Fruit fly (Drosophila melanogaster) whole organism, embryonic: ENCODE measurements around the gene pnr.
A peak's percentile ranks its signal among the peaks of the same experiment; 100 is the strongest.

Source experiments
- Abd-B ChIP-seq: fragments of 200-800 bp; sonication (Bioruptor generic); optimal IDR thresholded peaks from 2 replicates; lab custom pipeline; 2018; ENCODE audit warnings: missing biosample characterization, mild to moderate bottlenecking, missing genetic modification characterization, moderate library complexity
- Adf1 ChIP-seq: fragments of 200-800 bp; sonication (Bioruptor generic); IDR thresholded peaks from 2 replicates; pipeline ENCODE4 v1.3.6; 2022; ENCODE audit warnings: missing biosample characterization, missing genetic modification characterization
- CG10147 ChIP-seq: fragments of 200-800 bp; sonication (Bioruptor generic); optimal IDR thresholded peaks from 2 replicates; lab custom pipeline; 2019; ENCODE audit warnings: missing biosample characterization, mild to moderate bottlenecking, missing genetic modification characterization, moderate library complexity
- CG10267 ChIP-seq: fragments of 200-800 bp; sonication (Bioruptor generic); optimal IDR thresholded peaks from 2 replicates; lab custom pipeline; 2018; ENCODE audit warnings: missing biosample characterization, mild to moderate bottlenecking, missing genetic modification characterization, moderate library complexity
- CG10321 ChIP-seq: fragments of 200-800 bp; sonication (Bioruptor generic); IDR thresholded peaks from 2 replicates; pipeline ENCODE4 v1.3.6; 2022; ENCODE audit warnings: missing biosample characterization, missing genetic modification characterization
- CG11723 ChIP-seq: fragments of 200-800 bp; sonication (Bioruptor generic); optimal IDR thresholded peaks from 2 replicates; lab custom pipeline; 2017; ENCODE audit warnings: missing biosample characterization, mild to moderate bottlenecking, missing genetic modification characterization
- CG12659 ChIP-seq: fragments of 200-800 bp; sonication (Bioruptor generic); optimal IDR thresholded peaks from 3 replicates; lab custom pipeline; 2017; ENCODE audit warnings: mild to moderate bottlenecking, missing biosample characterization, missing genetic modification reagents, missing genetic modification characterization
- CG12942 ChIP-seq: fragments of 200-800 bp; sonication (Bioruptor generic); optimal IDR thresholded peaks from 3 replicates; lab custom pipeline; 2016; ENCODE audit warnings: missing biosample characterization, missing genetic modification characterization
- CG13894 ChIP-seq: fragments of 200-800 bp; sonication (Bioruptor generic); optimal IDR thresholded peaks from 3 replicates; lab custom pipeline; 2018; ENCODE audit warnings: missing biosample characterization, mild to moderate bottlenecking, missing genetic modification characterization, moderate library complexity
- CG17612 ChIP-seq: fragments of 200-800 bp; sonication (Bioruptor generic); IDR thresholded peaks from 2 replicates; pipeline ENCODE4 v1.3.6; 2022; ENCODE audit warnings: missing biosample characterization, missing genetic modification characterization
- CG17829 ChIP-seq: fragments of 200-800 bp; optimal IDR thresholded peaks from 2 replicates; lab custom pipeline; 2019; ENCODE audit warnings: missing biosample characterization, mild to moderate bottlenecking, missing genetic modification characterization, moderate library complexity
- CG1832 ChIP-seq: fragments of 200-800 bp; sonication (Bioruptor generic); optimal IDR thresholded peaks from 2 replicates; lab custom pipeline; 2017; ENCODE audit warnings: missing biosample characterization, mild to moderate bottlenecking, missing genetic modification characterization, inconsistent platforms
- CG4360 ChIP-seq: fragments of 200-800 bp; sonication (Bioruptor generic); IDR thresholded peaks from 2 replicates; pipeline ENCODE4 v1.3.6; 2022; ENCODE audit warnings: missing biosample characterization, missing genetic modification characterization
- CG4854 ChIP-seq: fragments of 200-800 bp; sonication (Bioruptor generic); optimal IDR thresholded peaks from 2 replicates; lab custom pipeline; 2016; ENCODE audit warnings: missing biosample characterization, missing genetic modification characterization, inconsistent platforms
- CG5953 ChIP-seq: fragments of 200-800 bp; sonication (Bioruptor generic); IDR thresholded peaks from 2 replicates; pipeline ENCODE4 v1.3.6; 2022; ENCODE audit warnings: missing biosample characterization, missing genetic modification characterization
- CG6791 ChIP-seq: fragments of 200-800 bp; sonication (Bioruptor generic); IDR thresholded peaks from 3 replicates; pipeline ENCODE4 v1.3.6; 2022; ENCODE audit warnings: missing biosample characterization, missing genetic modification characterization; ENCODE audit not compliant: partially characterized antibody
- D ChIP-seq, 2 experiments: fragments of 200-800 bp in 1 of 2; fragments of >200 bp in 1 of 2; sonication (Bioruptor generic) in 1 of 2; optimal IDR thresholded peaks; 2 replicates in 1 of 2; 3 replicates in 1 of 2; lab custom pipeline; 2017; ENCODE audit warnings: mild to moderate bottlenecking in 1 of 2, missing biosample characterization in 1 of 2, missing genetic modification characterization in 1 of 2, missing genetic modification reagents in 1 of 2
- Fer3 ChIP-seq: fragments of 200-800 bp; sonication (Bioruptor generic); optimal IDR thresholded peaks from 2 replicates; lab custom pipeline; 2018; ENCODE audit warnings: missing biosample characterization, mild to moderate bottlenecking, missing genetic modification characterization, moderate library complexity
- Hmr ChIP-seq: fragments of 200-800 bp; sonication (Bioruptor generic); optimal IDR thresholded peaks from 3 replicates; lab custom pipeline; 2017; ENCODE audit warnings: mild to moderate bottlenecking, missing biosample characterization, missing genetic modification reagents, missing genetic modification characterization
- Hr51 ChIP-seq, 2 experiments: fragments of 200-800 bp; sonication (Bioruptor generic); optimal IDR thresholded peaks; 2 replicates in 1 of 2; 3 replicates in 1 of 2; lab custom pipeline; 2016 to 2018; ENCODE audit warnings: missing biosample characterization in 2 of 2, missing genetic modification characterization in 2 of 2, mild to moderate bottlenecking in 1 of 2, moderate library complexity in 1 of 2
- Med ChIP-seq: fragments of 200-800 bp; sonication (Bioruptor generic); peaks from one replicate; lab custom pipeline; 2016; ENCODE audit warnings: missing biosample characterization, missing genetic modification characterization, mild to moderate bottlenecking, inconsistent platforms, moderate library complexity
- Nf-YB ChIP-seq: fragments of 200-800 bp; sonication (Bioruptor generic); optimal IDR thresholded peaks from 3 replicates; lab custom pipeline; 2019; ENCODE audit warnings: missing biosample characterization, mild to moderate bottlenecking, missing genetic modification characterization, moderate library complexity
- Nf-YC ChIP-seq: fragments of 200-800 bp; optimal IDR thresholded peaks from 3 replicates; lab custom pipeline; 2019; ENCODE audit warnings: missing biosample characterization, mild to moderate bottlenecking, missing genetic modification characterization, moderate library complexity
- Poxn ChIP-seq: fragments of 200-800 bp; sonication (Bioruptor generic); IDR thresholded peaks from 2 replicates; pipeline ENCODE4 v1.3.6; 2022; ENCODE audit warnings: missing biosample characterization, missing genetic modification characterization
- Vsx1 ChIP-seq: fragments of 200-800 bp; sonication (Bioruptor generic); optimal IDR thresholded peaks from 2 replicates; lab custom pipeline; 2017; ENCODE audit warnings: missing biosample characterization, mild to moderate bottlenecking, missing genetic modification characterization, missing genetic modification reagents
- abd-A ChIP-seq: fragments of 200-800 bp; sonication (Bioruptor generic); optimal IDR thresholded peaks from 3 replicates; lab custom pipeline; 2019; ENCODE audit warnings: missing biosample characterization, mild to moderate bottlenecking, missing genetic modification characterization, moderate library complexity
- ac ChIP-seq: fragments of 200-800 bp; sonication (Bioruptor generic); optimal IDR thresholded peaks from 3 replicates; lab custom pipeline; 2017; ENCODE audit warnings: missing biosample characterization, mild to moderate bottlenecking, missing genetic modification characterization
- cad ChIP-seq: fragments of >200 bp; optimal IDR thresholded peaks from 2 replicates; lab custom pipeline; 2017; ENCODE audit warnings: missing biosample characterization, missing genetic modification characterization
- cato ChIP-seq: fragments of 200-800 bp; sonication (Bioruptor generic); optimal IDR thresholded peaks from 2 replicates; lab custom pipeline; 2016; ENCODE audit warnings: missing biosample characterization, missing genetic modification characterization, borderline replicate concordance
- eve ChIP-seq, 2 experiments: fragments of >200 bp; optimal IDR thresholded peaks; 2 replicates each; lab custom pipeline; 2017; ENCODE audit warnings: missing biosample characterization in 2 of 2, missing genetic modification characterization in 2 of 2
- ewg ChIP-seq: fragments of 200-800 bp; sonication (Bioruptor generic); optimal IDR thresholded peaks from 3 replicates; lab custom pipeline; 2017; ENCODE audit warnings: mild to moderate bottlenecking, missing biosample characterization, missing genetic modification reagents, missing genetic modification characterization
- exex ChIP-seq: fragments of 200-800 bp; sonication (Bioruptor generic); optimal IDR thresholded peaks from 4 replicates; lab custom pipeline; 2018; ENCODE audit warnings: missing biosample characterization, mild to moderate bottlenecking, missing genetic modification characterization, moderate library complexity
- fu2 ChIP-seq: fragments of 200-800 bp; sonication (Bioruptor generic); optimal IDR thresholded peaks from 2 replicates; lab custom pipeline; 2016; ENCODE audit warnings: missing biosample characterization, missing genetic modification characterization
- gt ChIP-seq: fragments of 200-800 bp; sonication (Bioruptor generic); IDR thresholded peaks from 2 replicates; pipeline ENCODE4 v1.3.6; 2022; ENCODE audit warnings: missing biosample characterization, missing genetic modification characterization
- hb ChIP-seq: fragments of 200-800 bp; sonication (Bioruptor generic); IDR thresholded peaks from 3 replicates; pipeline ENCODE4 v1.3.6; 2022; ENCODE audit warnings: missing biosample characterization, missing genetic modification characterization; ENCODE audit not compliant: partially characterized antibody
- kni ChIP-seq: fragments of 200-800 bp; sonication (Bioruptor generic); optimal IDR thresholded peaks from 3 replicates; lab custom pipeline; 2017; ENCODE audit warnings: mild to moderate bottlenecking, missing biosample characterization, missing genetic modification reagents, missing genetic modification characterization
- lmd ChIP-seq: fragments of 200-800 bp; sonication (Bioruptor generic); IDR thresholded peaks from 2 replicates; pipeline ENCODE4 v1.3.6; 2022; ENCODE audit warnings: missing biosample characterization, missing genetic modification characterization
- nerfin-2 ChIP-seq: fragments of 200-800 bp; sonication (Bioruptor generic); IDR thresholded peaks from 2 replicates; pipeline ENCODE4 v1.3.6; 2022; ENCODE audit warnings: missing biosample characterization, missing genetic modification characterization; ENCODE audit not compliant: partially characterized antibody
- pros ChIP-seq: fragments of 200-800 bp; sonication (Bioruptor generic); optimal IDR thresholded peaks from 3 replicates; lab custom pipeline; 2019; ENCODE audit warnings: missing biosample characterization, mild to moderate bottlenecking, missing genetic modification characterization, moderate library complexity
- sisA ChIP-seq: fragments of 200-800 bp; sonication (Bioruptor generic); IDR thresholded peaks from 2 replicates; pipeline ENCODE4 v1.3.6; 2022; ENCODE audit warnings: missing biosample characterization, missing genetic modification characterization
- sug ChIP-seq: fragments of 200-800 bp; optimal IDR thresholded peaks from 2 replicates; lab custom pipeline; 2019; ENCODE audit warnings: missing biosample characterization, mild to moderate bottlenecking, missing genetic modification characterization, moderate library complexity
- tll ChIP-seq, 2 experiments: fragments of 200-800 bp in 1 of 2; fragments of >200 bp in 1 of 2; sonication (Bioruptor generic) in 1 of 2; optimal IDR thresholded peaks; 2 replicates each; lab custom pipeline; 2017 to 2019; ENCODE audit warnings: missing biosample characterization in 2 of 2, missing genetic modification characterization in 2 of 2, mild to moderate bottlenecking in 1 of 2, moderate library complexity in 1 of 2
- vnd ChIP-seq: fragments of 200-800 bp; sonication (Bioruptor generic); IDR thresholded peaks from 3 replicates; pipeline ENCODE4 v1.3.6; 2022; ENCODE audit warnings: missing biosample characterization, missing genetic modification characterization; ENCODE audit not compliant: partially characterized antibody
- z ChIP-seq: fragments of 200-800 bp; sonication (Bioruptor generic); IDR thresholded peaks from 3 replicates; pipeline ENCODE4 v1.3.6; 2022; ENCODE audit warnings: missing biosample characterization, missing genetic modification characterization
- zen ChIP-seq: fragments of 200-800 bp; sonication (Bioruptor generic); optimal IDR thresholded peaks from 3 replicates; lab custom pipeline; 2018; ENCODE audit warnings: missing biosample characterization, mild to moderate bottlenecking, missing genetic modification characterization, moderate library complexity
- zen2 ChIP-seq: fragments of 200-800 bp; sonication (Bioruptor generic); IDR thresholded peaks from 3 replicates; pipeline ENCODE4 v1.3.6; 2022; ENCODE audit warnings: missing biosample characterization, missing genetic modification characterization; ENCODE audit not compliant: partially characterized antibody
- zf30C ChIP-seq: fragments of 200-800 bp; sonication (Bioruptor generic); optimal IDR thresholded peaks from 3 replicates; lab custom pipeline; 2018; ENCODE audit warnings: missing biosample characterization, mild to moderate bottlenecking, missing genetic modification characterization

pnr gene

dm6 chr3R:16033727-16034126 is 7.8 kb downstream of the pnr start (continued):
- no peak for TF ChIP-seq CG13894 (tag; lab: Kevin White, UChicago)
- no peak for TF ChIP-seq sug (tag; lab: Kevin White, UChicago)
- TF ChIP-seq CG10267 (tag; lab: Kevin White, UChicago), result peak; percentile 33
- TF ChIP-seq CG17829 (tag; lab: Kevin White, UChicago), result peak; percentile 43
- TF ChIP-seq vnd, result no peak
- TF ChIP-seq CG1832 (GFP tag; lab: Kevin White, UChicago), result no peak

- TF ChIP-seq Nf-YB (GFP tag; lab: Kevin White, UChicago), result peak; percentile 63
- TF ChIP-seq CG5953, result no peak
- TF ChIP-seq nerfin-2, result no peak
- no peak for TF ChIP-seq CG17612 (GFP tag; lab: Robert Waterston, UW)
- no peak for TF ChIP-seq Vsx1
- no peak for TF ChIP-seq ewg (GFP tag; lab: Kevin White, UChicago)
- peak; percentile 60; the same call in 1 of the 2 replicates for TF ChIP-seq CG4360 (GFP tag; lab: Robert Waterston, UW)
- no peak for TF ChIP-seq lmd (GFP tag; lab: Robert Waterston, UW)
- TF ChIP-seq CG1832 (GFP tag; lab: Kevin White, UChicago), result peak; percentile 63
- no peak for TF ChIP-seq CG12659 (GFP tag; lab: Kevin White, UChicago)
- TF ChIP-seq exex (tag; lab: Kevin White, UChicago), result no peak
- no peak for TF ChIP-seq cato
- no peak for TF ChIP-seq Hmr (GFP tag; lab: Kevin White, UChicago)
- no peak for TF ChIP-seq fu2
- no peak for TF ChIP-seq eve (GFP tag; optimal IDR thresholded peaks at IDR 0.05; lab: Kevin White, UChicago)
- no peak for TF ChIP-seq zen2 (GFP tag; lab: Robert Waterston, UW)
- no peak for TF ChIP-seq CG6791 (GFP tag; lab: Robert Waterston, UW)
- TF ChIP-seq Nf-YC, result peak; percentile 2
- TF ChIP-seq z (GFP tag; lab: Robert Waterston, UW), result no peak
- TF ChIP-seq Hr51 (GFP tag; optimal IDR thresholded peaks at IDR 0.05; lab: Kevin White, UChicago), result no peak
- TF ChIP-seq CG11723 (GFP tag; lab: Kevin White, UChicago), result no peak
- peak; percentile 12 for TF ChIP-seq Med
- no peak for TF ChIP-seq CG12942
- TF ChIP-seq Fer3 (tag; lab: Kevin White, UChicago), result no peak
- TF ChIP-seq CG4854 (GFP tag; lab: Kevin White, UChicago), result no peak
- peak; percentile 65 for TF ChIP-seq kni
- TF ChIP-seq hb (GFP tag; lab: Robert Waterston, UW), result no peak
- TF ChIP-seq CG10147, result no peak
- TF ChIP-seq tll (GFP tag; optimal IDR thresholded peaks at IDR 0.05; lab: Kevin White, UChicago), result peak in 1 of 2 experiments; percentile 100
- TF ChIP-seq Abd-B (GFP tag; lab: Kevin White, UChicago), result no peak
- peak; percentile 37 for TF ChIP-seq zf30C (GFP tag; lab: Kevin White, UChicago)
- 0 out of 2 replicates have a peak, but pooled peaks have one; percentile 6 for TF ChIP-seq CG10321
- TF ChIP-seq D (optimal IDR thresholded peaks at IDR 0.05; lab: Kevin White, UChicago), result peak; percentile 67
- no peak for TF ChIP-seq D (GFP tag; optimal IDR thresholded peaks at IDR 0.05; lab: Kevin White, UChicago)
- TF ChIP-seq Adf1 (GFP tag; lab: Robert Waterston, UW), result peak; percentile 64
- TF ChIP-seq Poxn (GFP tag; lab: Robert Waterston, UW), result no peak
- 0 out of 2 replicates have a peak, but pooled peaks have one; percentile 28 for TF ChIP-seq gt (GFP tag; lab: Robert Waterston, UW)
- peak; percentile 36 for TF ChIP-seq zen (tag; lab: Kevin White, UChicago)
- peak; percentile 16 for TF ChIP-seq abd-A (tag; lab: Kevin White, UChicago)
- TF ChIP-seq ac (GFP tag; lab: Kevin White, UChicago), result no peak
- no peak for TF ChIP-seq sisA (GFP tag; lab: Robert Waterston, UW)
- TF ChIP-seq pros (GFP tag; lab: Kevin White, UChicago), result peak; percentile 11
- TF ChIP-seq cad (GFP tag; lab: Kevin White, UChicago), result peak; percentile 57
Observed at dm6 chr3R:16034186-16034585, 8.3 kb downstream of the pnr start.
